Fruit fly (Drosophila melanogaster) whole organism, wandering third instar larva: ENCODE results near the gene ArgRS.

Source experiments
- Abd-B ChIP-seq: fragments of >200 bp; optimal IDR thresholded peaks from 2 replicates; lab custom pipeline; 2017; ENCODE audit warnings: missing biosample characterization, missing genetic modification characterization
- CG32264 ChIP-seq: fragments of 200-800 bp; sonication (Bioruptor generic); optimal IDR thresholded peaks from 2 replicates; lab custom pipeline; 2016; ENCODE audit warnings: missing biosample characterization, missing genetic modification characterization
- CG9705 ChIP-seq: fragments of 200-800 bp; sonication (Bioruptor generic); optimal IDR thresholded peaks from 2 replicates; lab custom pipeline; 2018; ENCODE audit warnings: missing biosample characterization, mild to moderate bottlenecking, missing genetic modification characterization
- CrebA ChIP-seq: fragments of 200-800 bp; sonication (Bioruptor generic); optimal IDR thresholded peaks from 2 replicates; lab custom pipeline; 2016; ENCODE audit warnings: missing biosample characterization, mild to moderate bottlenecking, missing genetic modification characterization, borderline replicate concordance
- Dfd ChIP-seq: fragments of >200 bp; optimal IDR thresholded peaks from 2 replicates; lab custom pipeline; 2017; ENCODE audit warnings: missing biosample characterization, missing genetic modification characterization
- Dif ChIP-seq: fragments of 200-275, 200-300 bp; sonication (Bioruptor generic); optimal IDR thresholded peaks from 2 replicates; lab custom pipeline; 2018; ENCODE audit warnings: missing biosample characterization, missing genetic modification characterization; ENCODE audit not compliant: partially characterized antibody
- GATAd ChIP-seq: sonication (Bioruptor generic); optimal IDR thresholded peaks from 2 replicates; lab custom pipeline; 2016; ENCODE audit warnings: missing biosample characterization, missing genetic modification characterization
- HLH106 ChIP-seq: fragments of 200-800 bp; optimal IDR thresholded peaks from 3 replicates; lab custom pipeline; 2019; ENCODE audit warnings: missing biosample characterization, mild to moderate bottlenecking, missing genetic modification characterization, moderate library complexity
- Hnf4 ChIP-seq: fragments of 200-800 bp; sonication (Bioruptor generic); optimal IDR thresholded peaks from 2 replicates; lab custom pipeline; 2016; ENCODE audit warnings: missing biosample characterization, mild to moderate bottlenecking, missing genetic modification characterization
- Hr78 ChIP-seq: fragments of >200 bp; optimal IDR thresholded peaks from 2 replicates; lab custom pipeline; 2017; ENCODE audit warnings: missing biosample characterization, missing genetic modification characterization
- Hr83 ChIP-seq: fragments of 200-300 bp; sonication (Bioruptor generic); optimal IDR thresholded peaks from 2 replicates; lab custom pipeline; 2016; ENCODE audit warnings: missing biosample characterization, mild to moderate bottlenecking, missing genetic modification characterization, moderate library complexity; ENCODE audit not compliant: poor library complexity, severe bottlenecking
- Jra ChIP-seq: sonication (Bioruptor generic); optimal IDR thresholded peaks from 2 replicates; lab custom pipeline; 2016; ENCODE audit warnings: missing biosample characterization, missing genetic modification characterization
- Mio ChIP-seq: sonication (Bioruptor generic); optimal IDR thresholded peaks from 2 replicates; lab custom pipeline; 2016; ENCODE audit warnings: missing biosample characterization, missing genetic modification characterization
- Myc ChIP-seq: fragments of >200 bp; optimal IDR thresholded peaks from 2 replicates; lab custom pipeline; 2017
- N ChIP-seq: fragments of >200 bp; optimal IDR thresholded peaks from 2 replicates; lab custom pipeline; 2018; ENCODE audit warnings: missing biosample characterization, missing external identifiers, missing genetic modification characterization
- OdsH ChIP-seq: fragments of 200-800 bp; sonication (Bioruptor generic); optimal IDR thresholded peaks from 2 replicates; lab custom pipeline; 2016; ENCODE audit warnings: missing biosample characterization, mild to moderate bottlenecking, missing genetic modification characterization
- Rel ChIP-seq, 2 experiments: fragments of 200-800 bp; sonication (Bioruptor generic) in 1 of 2; optimal IDR thresholded peaks; 2 replicates in 1 of 2; 3 replicates in 1 of 2; lab custom pipeline; 2016 to 2019; ENCODE audit warnings: mild to moderate bottlenecking in 2 of 2, missing biosample characterization in 2 of 2, missing genetic modification characterization in 2 of 2, moderate library complexity in 1 of 2
- Sp1 ChIP-seq: fragments of 200-800 bp; sonication (Bioruptor generic); optimal IDR thresholded peaks from 3 replicates; lab custom pipeline; 2019; ENCODE audit warnings: missing biosample characterization, mild to moderate bottlenecking, missing genetic modification characterization, moderate library complexity
- Vsx2 ChIP-seq: fragments of 200-300, 225-300 bp; sonication (Bioruptor generic); optimal IDR thresholded peaks from 2 replicates; lab custom pipeline; 2018; ENCODE audit warnings: missing biosample characterization, missing genetic modification characterization; ENCODE audit not compliant: partially characterized antibody
- br ChIP-seq: fragments of 200-800 bp; sonication (Bioruptor generic); optimal IDR thresholded peaks from 2 replicates; lab custom pipeline; 2016; ENCODE audit warnings: missing biosample characterization, missing genetic modification characterization
- brk ChIP-seq: fragments of 200-800 bp; sonication (Bioruptor generic); optimal IDR thresholded peaks from 2 replicates; lab custom pipeline; 2016; ENCODE audit warnings: missing biosample characterization, mild to moderate bottlenecking, missing genetic modification characterization
- dl ChIP-seq, 2 experiments: fragments of 175-275, 200-275 bp in 1 of 2; fragments of 200-275 bp in 1 of 2; sonication (Bioruptor generic); optimal IDR thresholded peaks; lab custom pipeline; 2018; ENCODE audit warnings: mild to moderate bottlenecking in 2 of 2, missing biosample characterization in 2 of 2, missing genetic modification characterization in 2 of 2, moderate library complexity in 2 of 2; ENCODE audit not compliant: partially characterized antibody in 2 of 2, insufficient read depth in 1 of 2
- dmrt93B ChIP-seq: fragments of 200-800 bp; sonication (Bioruptor generic); optimal IDR thresholded peaks from 2 replicates; lab custom pipeline; 2018; ENCODE audit warnings: missing biosample characterization, mild to moderate bottlenecking, missing genetic modification characterization
- dsf ChIP-seq: sonication (Bioruptor generic); optimal IDR thresholded peaks from 2 replicates; lab custom pipeline; 2016; ENCODE audit warnings: missing biosample characterization, missing genetic modification characterization, borderline replicate concordance
- ey ChIP-seq: fragments of 200-800 bp; sonication (Bioruptor generic); optimal IDR thresholded peaks from 2 replicates; lab custom pipeline; 2016; ENCODE audit warnings: missing biosample characterization, missing genetic modification characterization
- foxo ChIP-seq, 2 experiments: fragments of 200-800 bp; sonication (Bioruptor generic); optimal IDR thresholded peaks; 2 replicates in 1 of 2; 3 replicates in 1 of 2; lab custom pipeline; 2016 to 2017; ENCODE audit warnings: missing biosample characterization in 2 of 2, missing genetic modification characterization in 2 of 2
- fru ChIP-seq: fragments of 200-800 bp; sonication (Bioruptor generic); optimal IDR thresholded peaks from 3 replicates; lab custom pipeline; 2016; ENCODE audit warnings: missing biosample characterization, mild to moderate bottlenecking, missing genetic modification characterization
- h ChIP-seq: fragments of 200-800 bp; sonication (Bioruptor generic); optimal IDR thresholded peaks from 3 replicates; lab custom pipeline; 2016; ENCODE audit warnings: missing biosample characterization, mild to moderate bottlenecking, missing genetic modification characterization
- jim ChIP-seq: fragments of 175-275, 200-325 bp; sonication (Bioruptor generic); optimal IDR thresholded peaks from 2 replicates; lab custom pipeline; 2016; ENCODE audit warnings: missing biosample characterization, mild to moderate bottlenecking, missing genetic modification characterization
- lola ChIP-seq: fragments of >200 bp; optimal IDR thresholded peaks from 2 replicates; lab custom pipeline; 2017; ENCODE audit warnings: missing biosample characterization, missing genetic modification characterization
- pan ChIP-seq: fragments of >200 bp; optimal IDR thresholded peaks from 2 replicates; lab custom pipeline; 2017
- psq ChIP-seq: fragments of 200-800 bp; sonication (Bioruptor generic); optimal IDR thresholded peaks from 3 replicates; lab custom pipeline; 2017; ENCODE audit warnings: missing biosample characterization, mild to moderate bottlenecking, missing genetic modification characterization, moderate library complexity
- rgr ChIP-seq: fragments of 200-800 bp; sonication (Bioruptor generic); optimal IDR thresholded peaks from 3 replicates; lab custom pipeline; 2016; ENCODE audit warnings: missing biosample characterization, mild to moderate bottlenecking, missing genetic modification characterization
- sage ChIP-seq: fragments of 200-800 bp; sonication (Bioruptor generic); optimal IDR thresholded peaks from 2 replicates; lab custom pipeline; 2016; ENCODE audit warnings: missing biosample characterization, mild to moderate bottlenecking, missing genetic modification characterization
- sv ChIP-seq: fragments of 200-800 bp; sonication (Bioruptor generic); optimal IDR thresholded peaks from 3 replicates; lab custom pipeline; 2016; ENCODE audit warnings: missing biosample characterization, missing genetic modification characterization
- tai ChIP-seq: sonication (Bioruptor generic); optimal IDR thresholded peaks from 2 replicates; lab custom pipeline; 2016; ENCODE audit warnings: missing biosample characterization, missing genetic modification characterization
- usp ChIP-seq: fragments of >200 bp; optimal IDR thresholded peaks from 2 replicates; lab custom pipeline; 2017; ENCODE audit warnings: missing biosample characterization, missing genetic modification characterization
- woc ChIP-seq: sonication (Bioruptor generic); optimal IDR thresholded peaks from 2 replicates; lab custom pipeline; 2016; ENCODE audit warnings: missing biosample characterization, mild to moderate bottlenecking, missing genetic modification characterization

ArgRS gene

DNA sequence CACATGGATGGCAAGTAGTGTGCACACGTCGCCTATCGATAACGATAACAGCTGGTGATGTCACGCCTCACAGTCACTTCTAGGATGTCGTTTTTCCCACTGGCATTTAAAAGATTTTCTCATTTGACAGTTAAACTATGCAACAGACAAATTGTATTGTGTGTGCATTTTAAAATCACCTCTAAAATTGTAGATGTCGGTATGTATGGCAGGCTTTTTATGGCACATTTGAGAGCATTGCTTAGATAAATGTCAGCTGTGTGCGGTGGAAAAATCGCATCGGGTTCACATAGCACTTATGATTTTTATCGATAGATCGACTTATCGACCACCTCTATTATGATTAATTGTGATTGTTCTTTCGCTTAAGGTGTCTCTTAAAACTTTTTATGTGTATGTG lies at the start of gene ArgRS, which contains the start of gene CG8578:
Gene ArgRS, minus strand, starts transcription at position 7 of the 400 bp plus-strand sequence.
Gene CG8578, plus strand, starts transcription at position 338 of the 400 bp plus-strand sequence.
- TF ChIP-seq sage (no peak), pan (lab: Kevin White, UChicago) (no peak), N (GFP tag; lab: Kevin White, UChicago) (peak; percentile 30), br (no peak), lola (GFP tag; lab: Kevin White, UChicago) (no peak), usp (GFP tag; lab: Kevin White, UChicago) (no peak), jim (GFP tag; lab: Kevin White, UChicago) (no peak), h (GFP tag; lab: Kevin White, UChicago) (peak; percentile 54), psq (GFP tag; lab: Kevin White, UChicago) (peak; percentile 36), fru (GFP tag; lab: Kevin White, UChicago) (peak; percentile 83), Myc (lab: Kevin White, UChicago) (peak; percentile 31), foxo (GFP tag; optimal IDR thresholded peaks at IDR 0.05; lab: Kevin White, UChicago) (peak in 1 of 2 experiments; percentile 86), HLH106 (tag; lab: Kevin White, UChicago) (peak; percentile 85), Hr83 (GFP tag; lab: Kevin White, UChicago) (no peak), brk (GFP tag; lab: Kevin White, UChicago) (no peak), Hr78 (peak; percentile 51), Rel (GFP tag; optimal IDR thresholded peaks at IDR 0.05; lab: Kevin White, UChicago) (no peak), Rel (tag; optimal IDR thresholded peaks at IDR 0.05; lab: Kevin White, UChicago) (peak; percentile 19), OdsH (GFP tag; lab: Kevin White, UChicago) (no peak), Abd-B (no peak), CrebA (GFP tag; lab: Kevin White, UChicago) (no peak), Vsx2 (no peak), dl (GFP tag; optimal IDR thresholded peaks at IDR 0.05; lab: Kevin White, UChicago; ENCODE audit: insufficient read depth in 1 of 2, partially characterized antibody in 2 of 2) (no peak), dsf (GFP tag; lab: Kevin White, UChicago) (no peak), dmrt93B (GFP tag; lab: Kevin White, UChicago) (no peak), ey (GFP tag; lab: Kevin White, UChicago) (peak; percentile 69), Mio (no peak), woc (GFP tag; lab: Kevin White, UChicago) (peak; percentile 81), Dif (GFP tag; lab: Kevin White, UChicago) (no peak), tai (GFP tag; lab: Kevin White, UChicago) (no peak), GATAd (GFP tag; lab: Kevin White, UChicago) (no peak), Dfd (GFP tag; lab: Kevin White, UChicago) (no peak), CG32264 (GFP tag; lab: Kevin White, UChicago) (no peak), rgr (GFP tag; lab: Kevin White, UChicago) (peak; percentile 17), Hnf4 (GFP tag; lab: Kevin White, UChicago) (peak; percentile 52), sv (GFP tag; lab: Kevin White, UChicago) (peak; percentile 46), Jra (peak; percentile 64), Sp1 (GFP tag; lab: Kevin White, UChicago) (no peak), CG9705 (GFP tag; lab: Kevin White, UChicago) (peak; percentile 21)

- TF ChIP-seq Mio (no peak), ey (GFP tag; lab: Kevin White, UChicago) (no peak), rgr (GFP tag; lab: Kevin White, UChicago) (no peak), CG32264 (GFP tag; lab: Kevin White, UChicago) (no peak), psq (GFP tag; lab: Kevin White, UChicago) (no peak), dl (GFP tag; optimal IDR thresholded peaks at IDR 0.05; lab: Kevin White, UChicago; ENCODE audit: insufficient read depth in 1 of 2, partially characterized antibody in 2 of 2) (no peak), lola (GFP tag; lab: Kevin White, UChicago) (no peak), woc (GFP tag; lab: Kevin White, UChicago) (peak; percentile 23), HLH106 (tag; lab: Kevin White, UChicago) (no peak), sage (no peak), Sp1 (GFP tag; lab: Kevin White, UChicago) (no peak), dmrt93B (GFP tag; lab: Kevin White, UChicago) (no peak), dsf (GFP tag; lab: Kevin White, UChicago) (no peak), OdsH (GFP tag; lab: Kevin White, UChicago) (no peak), Hnf4 (GFP tag; lab: Kevin White, UChicago) (peak; percentile 4), tai (GFP tag; lab: Kevin White, UChicago) (no peak), Rel (GFP tag; optimal IDR thresholded peaks at IDR 0.05; lab: Kevin White, UChicago) (no peak), Rel (tag; optimal IDR thresholded peaks at IDR 0.05; lab: Kevin White, UChicago) (no peak), pan (lab: Kevin White, UChicago) (no peak), Vsx2 (no peak), usp (GFP tag; lab: Kevin White, UChicago) (no peak), Dfd (GFP tag; lab: Kevin White, UChicago) (no peak), Myc (lab: Kevin White, UChicago) (no peak), jim (GFP tag; lab: Kevin White, UChicago) (no peak), Abd-B (no peak), sv (GFP tag; lab: Kevin White, UChicago) (no peak), Hr78 (no peak), Jra (peak; percentile 68), GATAd (GFP tag; lab: Kevin White, UChicago) (no peak), h (GFP tag; lab: Kevin White, UChicago) (no peak), Dif (GFP tag; lab: Kevin White, UChicago) (no peak), fru (GFP tag; lab: Kevin White, UChicago) (peak; percentile 48), Hr83 (GFP tag; lab: Kevin White, UChicago) (no peak), brk (GFP tag; lab: Kevin White, UChicago) (peak; percentile 27)
- TF ChIP-seq, all 38 proteins: peak for 5
Measured at dm6 chrX:15891606-15892345, 47.8 kb upstream of the ArgRS start, which contains the start of gene shi. Gene shi (plus strand): TSS chrX:15892116.
